Worm (Caenorhabditis elegans): Measurements from ENCODE around the gene T05A10.6.
A peak's percentile ranks its signal among the peaks of the same experiment; 100 is the strongest.

The T05A10.6 gene

ce11 chrX:10763383-10763782 lies 31.2 kb downstream of the T05A10.6 start:
- no peak for TF ChIP-seq tbx-2 (tag; optimal IDR thresholded peaks at IDR 0.05)
- no peak for TF ChIP-seq pqm-1 (tag; optimal IDR thresholded peaks at IDR 0.05)
- no peak for TF ChIP-seq nhr-11 (tag; optimal IDR thresholded peaks at IDR 0.05)
- no peak for TF ChIP-seq nhr-23 (tag; optimal IDR thresholded peaks at IDR 0.05)
- TF ChIP-seq nhr-67 (tag; optimal IDR thresholded peaks at IDR 0.05): no peak
- TF ChIP-seq nhr-237 (tag; optimal IDR thresholded peaks at IDR 0.05): no peak
- TF ChIP-seq nhr-12 (tag; optimal IDR thresholded peaks at IDR 0.05): no peak
- TF ChIP-seq ceh-28 (tag; optimal IDR thresholded peaks at IDR 0.05): no peak

- TF ChIP-seq nhr-12 (tag; optimal IDR thresholded peaks at IDR 0.05) (no peak), elt-2 (tag; optimal IDR thresholded peaks at IDR 0.05) (peak; percentile 54), nhr-23 (tag; optimal IDR thresholded peaks at IDR 0.05) (no peak)
Observed at ce11 chrX:10760958-10761357, 33.6 kb downstream of the T05A10.6 start.

ce11 chrX:10758453-10758852 lies 36.1 kb downstream of the T05A10.6 start:
- TF ChIP-seq nhr-25 (tag; optimal IDR thresholded peaks at IDR 0.05) (no peak), nhr-23 (tag; optimal IDR thresholded peaks at IDR 0.05) (no peak), aly-2 (tag; optimal IDR thresholded peaks at IDR 0.05) (no peak), nhr-12 (tag; optimal IDR thresholded peaks at IDR 0.05) (no peak), fos-1 (tag; optimal IDR thresholded peaks at IDR 0.05) (no peak)

- TF ChIP-seq ceh-28 (tag; optimal IDR thresholded peaks at IDR 0.05) (no peak), nhr-12 (tag; optimal IDR thresholded peaks at IDR 0.05) (no peak), nhr-25 (tag; optimal IDR thresholded peaks at IDR 0.05) (no peak), nhr-23 (tag; optimal IDR thresholded peaks at IDR 0.05) (no peak), mdl-1 (tag; optimal IDR thresholded peaks at IDR 0.05) (no peak), nhr-43 (tag; optimal IDR thresholded peaks at IDR 0.05; ENCODE audit: poor library complexity, severe bottlenecking) (no peak), ztf-11 (tag; optimal IDR thresholded peaks at IDR 0.05) (no peak), nfya-1 (tag; optimal IDR thresholded peaks at IDR 0.05; ENCODE audit: insufficient read depth) (no peak)
Observed at ce11 chrX:10757608-10758007, 36.9 kb downstream of the T05A10.6 start, which contains the start of gene R07A4.4. R07A4.4 (minus strand) TSS chrX:10757708.

- TF ChIP-seq nhr-23 (tag; optimal IDR thresholded peaks at IDR 0.05): peak; percentile 26
- TF ChIP-seq aly-2 (tag; optimal IDR thresholded peaks at IDR 0.05): no peak
- no peak for TF ChIP-seq skn-1 (tag; optimal IDR thresholded peaks at IDR 0.05)
- no peak for TF ChIP-seq tbx-2 (tag; optimal IDR thresholded peaks at IDR 0.05)
- TF ChIP-seq ZK546.5 (tag; optimal IDR thresholded peaks at IDR 0.05): no peak
- no peak for TF ChIP-seq mml-1 (tag; optimal IDR thresholded peaks at IDR 0.05)
- no peak for TF ChIP-seq egl-5 (tag; optimal IDR thresholded peaks at IDR 0.05)
- TF ChIP-seq nhr-67 (tag; optimal IDR thresholded peaks at IDR 0.05): no peak
- TF ChIP-seq lsy-12 (tag; optimal IDR thresholded peaks at IDR 0.05): no peak
- peak; percentile 14 for TF ChIP-seq nhr-43 (tag; optimal IDR thresholded peaks at IDR 0.05; ENCODE audit: poor library complexity, severe bottlenecking)
- TF ChIP-seq nhr-11 (tag; optimal IDR thresholded peaks at IDR 0.05): no peak
- no peak for TF ChIP-seq ceh-16 (tag; optimal IDR thresholded peaks at IDR 0.05)
- TF ChIP-seq nhr-25 (tag; optimal IDR thresholded peaks at IDR 0.05): no peak
- no peak for TF ChIP-seq snpc-4 (tag; optimal IDR thresholded peaks at IDR 0.05)
Observed at ce11 chrX:10756185-10756584, 38.4 kb downstream of the T05A10.6 start.

ce11 chrX:10754532-10754931 lies 40.0 kb downstream of the T05A10.6 start:
- no peak for TF ChIP-seq ceh-9 (tag; optimal IDR thresholded peaks at IDR 0.05)
- TF ChIP-seq fkh-2 (tag; optimal IDR thresholded peaks at IDR 0.05): no peak
- no peak for TF ChIP-seq egl-27 (tag; optimal IDR thresholded peaks at IDR 0.05)
- TF ChIP-seq mdl-1 (tag; optimal IDR thresholded peaks at IDR 0.05): no peak
- TF ChIP-seq nhr-12 (tag; optimal IDR thresholded peaks at IDR 0.05): no peak
- no peak for TF ChIP-seq eor-1 (tag; optimal IDR thresholded peaks at IDR 0.05)
- TF ChIP-seq ceh-82 (tag; optimal IDR thresholded peaks at IDR 0.05): no peak
- TF ChIP-seq daf-12 (tag; optimal IDR thresholded peaks at IDR 0.05): no peak
- TF ChIP-seq nhr-43 (tag; optimal IDR thresholded peaks at IDR 0.05; ENCODE audit: poor library complexity, severe bottlenecking): no peak
- no peak for TF ChIP-seq jun-1 (tag; optimal IDR thresholded peaks at IDR 0.05)
- no peak for TF ChIP-seq lsy-12 (tag; optimal IDR thresholded peaks at IDR 0.05)
- TF ChIP-seq mml-1 (tag; optimal IDR thresholded peaks at IDR 0.05): no peak
- TF ChIP-seq fos-1 (tag; optimal IDR thresholded peaks at IDR 0.05): no peak
- no peak for TF ChIP-seq ztf-4 (tag; optimal IDR thresholded peaks at IDR 0.05)
- TF ChIP-seq nfya-1 (tag; optimal IDR thresholded peaks at IDR 0.05; ENCODE audit: insufficient read depth): no peak
